Fruit fly (Drosophila melanogaster): Measurements from ENCODE around the gene Gmppb.

Gmppb gene

dm6 chr3R:4811124-4811935 is at the start of gene Gmppb:
Gene Gmppb (plus strand): TSS chr3R:4811444.
- no peak for TF ChIP-seq Rel (GFP tag; optimal IDR thresholded peaks at IDR 0.05)
- no peak for TF ChIP-seq Rel (tag; optimal IDR thresholded peaks at IDR 0.05)
- TF ChIP-seq Mio (GFP tag; optimal IDR thresholded peaks at IDR 0.05) = no peak
- no peak for TF ChIP-seq foxo (GFP tag; optimal IDR thresholded peaks at IDR 0.05)

- no peak for TF ChIP-seq sage (GFP tag; optimal IDR thresholded peaks at IDR 0.05)
- no peak for TF ChIP-seq Myc (optimal IDR thresholded peaks at IDR 0.05)
- TF ChIP-seq pan (optimal IDR thresholded peaks at IDR 0.05) = no peak
- no peak for TF ChIP-seq HLH106 (tag; optimal IDR thresholded peaks at IDR 0.05)
- TF ChIP-seq tai (GFP tag; optimal IDR thresholded peaks at IDR 0.05) = no peak
- TF ChIP-seq usp (GFP tag; optimal IDR thresholded peaks at IDR 0.05) = no peak
- TF ChIP-seq jim (GFP tag; optimal IDR thresholded peaks at IDR 0.05) = no peak
- TF ChIP-seq dmrt93B (GFP tag; optimal IDR thresholded peaks at IDR 0.05) = no peak
- no peak for TF ChIP-seq GATAd (GFP tag; optimal IDR thresholded peaks at IDR 0.05)
- no peak for TF ChIP-seq woc (GFP tag; optimal IDR thresholded peaks at IDR 0.05)
- TF ChIP-seq ey (GFP tag; optimal IDR thresholded peaks at IDR 0.05) = no peak
- no peak for TF ChIP-seq OdsH (GFP tag; optimal IDR thresholded peaks at IDR 0.05)
- no peak for TF ChIP-seq CrebA (GFP tag; optimal IDR thresholded peaks at IDR 0.05; ENCODE audit: borderline replicate concordance)
- no peak for TF ChIP-seq br (GFP tag; optimal IDR thresholded peaks at IDR 0.05)
- no peak for TF ChIP-seq Sp1 (GFP tag; optimal IDR thresholded peaks at IDR 0.05)
Measured at dm6 chr3R:4768711-4769239, 42.5 kb upstream of the Gmppb start.

dm6 chr3R:4771319-4771718 is 39.9 kb upstream of the Gmppb start:
- TF ChIP-seq br (GFP tag; optimal IDR thresholded peaks at IDR 0.05) = no peak
- peak; percentile 0 for TF ChIP-seq Hr83 (GFP tag; optimal IDR thresholded peaks at IDR 0.05; ENCODE audit: poor library complexity, severe bottlenecking)
- no peak for TF ChIP-seq Jra (GFP tag; optimal IDR thresholded peaks at IDR 0.05)
- peak; percentile 23 for TF ChIP-seq fru (GFP tag; optimal IDR thresholded peaks at IDR 0.05)
- no peak for TF ChIP-seq lola (GFP tag; optimal IDR thresholded peaks at IDR 0.05)
- no peak for TF ChIP-seq Sp1 (GFP tag; optimal IDR thresholded peaks at IDR 0.05)
- peak; percentile 39 for TF ChIP-seq OdsH (GFP tag; optimal IDR thresholded peaks at IDR 0.05)
- TF ChIP-seq sv (GFP tag; optimal IDR thresholded peaks at IDR 0.05) = no peak
- TF ChIP-seq Myc (optimal IDR thresholded peaks at IDR 0.05) = no peak
- TF ChIP-seq Hr78 (GFP tag; optimal IDR thresholded peaks at IDR 0.05) = no peak
- no peak for TF ChIP-seq dmrt93B (GFP tag; optimal IDR thresholded peaks at IDR 0.05)
- TF ChIP-seq Abd-B (GFP tag; optimal IDR thresholded peaks at IDR 0.05) = no peak
- no peak for TF ChIP-seq jim (GFP tag; optimal IDR thresholded peaks at IDR 0.05)
- no peak for TF ChIP-seq brk (GFP tag; optimal IDR thresholded peaks at IDR 0.05)
- TF ChIP-seq Dif (GFP tag; optimal IDR thresholded peaks at IDR 0.05; ENCODE audit: partially characterized antibody) = no peak
- TF ChIP-seq h (GFP tag; optimal IDR thresholded peaks at IDR 0.05) = peak; percentile 57
- TF ChIP-seq foxo (GFP tag; optimal IDR thresholded peaks at IDR 0.05) = no peak
- peak; percentile 38 for TF ChIP-seq rgr (GFP tag; optimal IDR thresholded peaks at IDR 0.05)
- TF ChIP-seq Vsx2 (GFP tag; optimal IDR thresholded peaks at IDR 0.05; ENCODE audit: partially characterized antibody) = no peak
- no peak for TF ChIP-seq dl (GFP tag; optimal IDR thresholded peaks at IDR 0.05; ENCODE audit: insufficient read depth in 1 of 2, partially characterized antibody in 2 of 2)
- TF ChIP-seq pan (optimal IDR thresholded peaks at IDR 0.05) = no peak

dm6 chr3R:4773097-4773496 is 38.1 kb upstream of the Gmppb start, which contains the start of gene CG44098:
Gene CG44098 (minus strand): TSS chr3R:4773197.
- no peak for TF ChIP-seq Dfd (GFP tag; optimal IDR thresholded peaks at IDR 0.05)
- no peak for TF ChIP-seq usp (GFP tag; optimal IDR thresholded peaks at IDR 0.05)
- peak; percentile 13 for TF ChIP-seq h (GFP tag; optimal IDR thresholded peaks at IDR 0.05)
- peak; percentile 15 for TF ChIP-seq Hr83 (GFP tag; optimal IDR thresholded peaks at IDR 0.05; ENCODE audit: poor library complexity, severe bottlenecking)
- TF ChIP-seq rgr (GFP tag; optimal IDR thresholded peaks at IDR 0.05) = peak; percentile 7
